Worm (Caenorhabditis elegans) whole organism, L4/young adult: ENCODE data around the gene nhr-258.

Source experiments
- W03F9.2 ChIP-seq: fragments of 150-350 bp; optimal IDR thresholded peaks from 2 replicates; lab custom pipeline; 2014; ENCODE audit warnings: missing biosample characterization, missing genetic modification characterization
- dao-5 ChIP-seq: sonication (generic microtip); optimal IDR thresholded peaks from 2 replicates; lab custom pipeline; 2016; ENCODE audit warnings: missing genotype, missing genetic modification characterization, moderate library complexity, missing compliant biosample characterization
- him-1 ChIP-seq: sonication (generic microtip); optimal IDR thresholded peaks from 2 replicates; lab custom pipeline; 2016; ENCODE audit warnings: missing genotype, missing genetic modification reagents, missing genetic modification characterization, missing compliant biosample characterization

DNA sequence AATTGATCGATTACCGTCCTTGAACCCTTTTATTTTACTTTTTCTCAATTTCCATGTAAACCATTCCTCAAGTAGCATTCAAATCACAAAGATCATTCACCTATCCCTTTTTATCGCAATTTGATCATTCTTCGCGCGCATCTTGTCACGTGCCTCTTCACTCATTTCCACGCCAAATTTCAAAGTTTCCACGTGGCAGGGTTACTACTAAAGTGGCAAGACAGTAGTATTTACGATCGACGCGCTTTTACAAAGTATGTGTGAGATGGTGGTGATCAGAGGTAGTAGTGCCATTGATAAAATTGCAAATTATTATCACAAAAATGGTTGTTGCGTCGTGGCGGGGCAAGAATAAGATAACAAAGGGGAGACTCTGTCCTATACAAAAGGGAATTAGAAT is 16.4 kb upstream of the nhr-258 start:
- TF ChIP-seq him-1 (no peak), dao-5 (tag; lab: Kevin White, UChicago) (no peak), W03F9.2 (tag; lab: Kevin White, UChicago) (no peak)
